Fruit fly (Drosophila melanogaster) whole organism, embryonic: ENCODE measurements around the gene CG31075.

Source experiments
- Atf6 ChIP-seq: fragments of 200-800 bp; sonication (Bioruptor generic); IDR thresholded peaks from 2 replicates; pipeline ENCODE4 v1.3.6; 2022; ENCODE audit warnings: missing biosample characterization, missing genetic modification characterization
- B-H2 ChIP-seq: fragments of 200-800 bp; sonication (Bioruptor generic); optimal IDR thresholded peaks from 2 replicates; lab custom pipeline; 2018; ENCODE audit warnings: missing biosample characterization, mild to moderate bottlenecking, missing genetic modification characterization
- CG13296 ChIP-seq: fragments of 200-800 bp; sonication (Bioruptor generic); optimal IDR thresholded peaks from 3 replicates; lab custom pipeline; 2018; ENCODE audit warnings: missing biosample characterization, mild to moderate bottlenecking, missing genetic modification characterization
- CG13894 ChIP-seq: fragments of 200-800 bp; sonication (Bioruptor generic); optimal IDR thresholded peaks from 3 replicates; lab custom pipeline; 2018; ENCODE audit warnings: missing biosample characterization, mild to moderate bottlenecking, missing genetic modification characterization, moderate library complexity
- CG16813 ChIP-seq: fragments of 200-800 bp; sonication (Bioruptor generic); IDR thresholded peaks from 3 replicates; pipeline ENCODE4 v1.3.6; 2022; ENCODE audit warnings: missing biosample characterization, missing genetic modification characterization; ENCODE audit not compliant: partially characterized antibody
- CG17385 ChIP-seq: fragments of 200-800 bp; sonication (Bioruptor generic); optimal IDR thresholded peaks from 3 replicates; lab custom pipeline; 2018; ENCODE audit warnings: missing biosample characterization, mild to moderate bottlenecking, missing genetic modification characterization
- CG17912 ChIP-seq: fragments of 200-800 bp; sonication (Bioruptor generic); optimal IDR thresholded peaks from 2 replicates; lab custom pipeline; 2018; ENCODE audit warnings: missing biosample characterization, mild to moderate bottlenecking, missing genetic modification characterization
- CG2199 ChIP-seq: fragments of 200-800 bp; sonication (Bioruptor generic); IDR thresholded peaks from 3 replicates; pipeline ENCODE4 v1.3.6; 2022; ENCODE audit warnings: missing biosample characterization, missing genetic modification characterization
- CG34376 ChIP-seq: fragments of 200-800 bp; sonication (Bioruptor generic); optimal IDR thresholded peaks from 2 replicates; lab custom pipeline; 2018; ENCODE audit warnings: missing biosample characterization, mild to moderate bottlenecking, missing genetic modification characterization
- CG34422 ChIP-seq: fragments of 200-800 bp; sonication (Bioruptor generic); IDR thresholded peaks from 3 replicates; pipeline ENCODE4 v1.3.6; 2022; ENCODE audit warnings: missing biosample characterization, missing genetic modification characterization
- CG4360 ChIP-seq: fragments of 200-800 bp; sonication (Bioruptor generic); IDR thresholded peaks from 2 replicates; pipeline ENCODE4 v1.3.6; 2022; ENCODE audit warnings: missing biosample characterization, missing genetic modification characterization
- CG7357 ChIP-seq: fragments of 200-800 bp; sonication (Bioruptor generic); IDR thresholded peaks from 3 replicates; pipeline ENCODE4 v1.3.6; 2022; ENCODE audit warnings: missing biosample characterization, missing genetic modification characterization
- CkIIα-i1 ChIP-seq: fragments of 200-800 bp; sonication (Bioruptor generic); IDR thresholded peaks from 2 replicates; pipeline ENCODE4 v1.3.6; 2022; ENCODE audit warnings: missing biosample characterization, missing genetic modification characterization
- Dip3 ChIP-seq: fragments of 200-800 bp; sonication (Bioruptor generic); optimal IDR thresholded peaks from 3 replicates; lab custom pipeline; 2016; ENCODE audit warnings: missing biosample characterization, missing genetic modification characterization
- Dll ChIP-seq: fragments of 200-800 bp; sonication (Bioruptor generic); IDR thresholded peaks from 4 replicates; pipeline ENCODE4 v1.3.6; 2022; ENCODE audit warnings: missing biosample characterization, missing genetic modification characterization; ENCODE audit not compliant: partially characterized antibody
- ERR ChIP-seq: fragments of 200-800 bp; sonication (Bioruptor generic); optimal IDR thresholded peaks from 2 replicates; lab custom pipeline; 2016; ENCODE audit warnings: missing biosample characterization, missing genetic modification characterization
- Eip74EF ChIP-seq, 2 experiments: fragments of 200-800 bp in 1 of 2; fragments of >200 bp in 1 of 2; sonication (Bioruptor generic) in 1 of 2; optimal IDR thresholded peaks; 2 replicates each; lab custom pipeline; 2017 to 2019; ENCODE audit warnings: missing biosample characterization in 2 of 2, missing genetic modification characterization in 2 of 2, mild to moderate bottlenecking in 1 of 2, moderate library complexity in 1 of 2
- Elba2 ChIP-seq: fragments of 200-800 bp; sonication (Bioruptor generic); optimal IDR thresholded peaks from 3 replicates; lab custom pipeline; 2016; ENCODE audit warnings: missing biosample characterization, missing genetic modification characterization
- Fer1 ChIP-seq: fragments of 200-800 bp; sonication (Bioruptor generic); optimal IDR thresholded peaks from 2 replicates; lab custom pipeline; 2017; ENCODE audit warnings: missing biosample characterization, mild to moderate bottlenecking, missing genetic modification characterization
- HmgZ ChIP-seq: fragments of 200-800 bp; sonication (Bioruptor generic); optimal IDR thresholded peaks from 2 replicates; lab custom pipeline; 2018; ENCODE audit warnings: missing biosample characterization, mild to moderate bottlenecking, missing genetic modification characterization
- Hmr ChIP-seq: fragments of 200-800 bp; sonication (Bioruptor generic); optimal IDR thresholded peaks from 3 replicates; lab custom pipeline; 2017; ENCODE audit warnings: mild to moderate bottlenecking, missing biosample characterization, missing genetic modification reagents, missing genetic modification characterization
- Hr78 ChIP-seq, 2 experiments: fragments of 200-800 bp in 1 of 2; fragments of >200 bp in 1 of 2; sonication (Bioruptor generic) in 1 of 2; optimal IDR thresholded peaks; 2 replicates each; lab custom pipeline; 2017 to 2019; ENCODE audit warnings: missing biosample characterization in 2 of 2, missing genetic modification characterization in 2 of 2, mild to moderate bottlenecking in 1 of 2, moderate library complexity in 1 of 2
- Lim3 ChIP-seq: fragments of 200-800 bp; sonication (Bioruptor generic); IDR thresholded peaks from 2 replicates; pipeline ENCODE4 v1.3.6; 2022; ENCODE audit warnings: missing biosample characterization, missing genetic modification characterization
- Med ChIP-seq: fragments of 200-800 bp; sonication (Bioruptor generic); peaks from one replicate; lab custom pipeline; 2016; ENCODE audit warnings: missing biosample characterization, missing genetic modification characterization, mild to moderate bottlenecking, inconsistent platforms, moderate library complexity
- NfI ChIP-seq: fragments of 200-800 bp; sonication (Bioruptor generic); optimal IDR thresholded peaks from 3 replicates; lab custom pipeline; 2018; ENCODE audit warnings: missing biosample characterization, mild to moderate bottlenecking, missing genetic modification characterization, moderate library complexity
- Opbp ChIP-seq: fragments of 200-800 bp; sonication (Bioruptor generic); IDR thresholded peaks from 3 replicates; pipeline ENCODE4 v1.3.6; 2022; ENCODE audit warnings: missing biosample characterization, missing genetic modification characterization; ENCODE audit not compliant: partially characterized antibody
- Six4 ChIP-seq: fragments of 200-800 bp; sonication (Bioruptor generic); optimal IDR thresholded peaks from 2 replicates; lab custom pipeline; 2016; ENCODE audit warnings: missing biosample characterization, missing genetic modification characterization
- Vsx1 ChIP-seq: fragments of 200-800 bp; sonication (Bioruptor generic); optimal IDR thresholded peaks from 2 replicates; lab custom pipeline; 2017; ENCODE audit warnings: missing biosample characterization, mild to moderate bottlenecking, missing genetic modification characterization, missing genetic modification reagents
- abd-A ChIP-seq: fragments of 200-800 bp; sonication (Bioruptor generic); optimal IDR thresholded peaks from 3 replicates; lab custom pipeline; 2019; ENCODE audit warnings: missing biosample characterization, mild to moderate bottlenecking, missing genetic modification characterization, moderate library complexity
- ac ChIP-seq: fragments of 200-800 bp; sonication (Bioruptor generic); optimal IDR thresholded peaks from 3 replicates; lab custom pipeline; 2017; ENCODE audit warnings: missing biosample characterization, mild to moderate bottlenecking, missing genetic modification characterization
- amos ChIP-seq: fragments of 200-800 bp; sonication (Bioruptor generic); IDR thresholded peaks from 2 replicates; pipeline ENCODE4 v1.3.6; 2022; ENCODE audit warnings: missing biosample characterization, missing genetic modification characterization; ENCODE audit not compliant: partially characterized antibody
- gro ChIP-seq: fragments of 200-800 bp; sonication (Bioruptor generic); optimal IDR thresholded peaks from 2 replicates; lab custom pipeline; 2016; ENCODE audit warnings: missing biosample characterization, missing genetic modification characterization
- lilli ChIP-seq: fragments of 200-800 bp; sonication (Bioruptor generic); optimal IDR thresholded peaks from 3 replicates; lab custom pipeline; 2016; ENCODE audit warnings: missing biosample characterization, missing genetic modification characterization
- mirr ChIP-seq: fragments of 200-800 bp; sonication (Bioruptor generic); optimal IDR thresholded peaks from 3 replicates; lab custom pipeline; 2018; ENCODE audit warnings: missing biosample characterization, mild to moderate bottlenecking, missing genetic modification characterization
- nerfin-1 ChIP-seq: fragments of 200-800 bp; sonication (Bioruptor generic); optimal IDR thresholded peaks from 3 replicates; lab custom pipeline; 2019; ENCODE audit warnings: missing biosample characterization, mild to moderate bottlenecking, missing genetic modification characterization, moderate library complexity
- pb ChIP-seq: fragments of 200-800 bp; sonication (Bioruptor generic); optimal IDR thresholded peaks from 3 replicates; lab custom pipeline; 2016; ENCODE audit warnings: missing biosample characterization, missing genetic modification characterization
- phol ChIP-seq: fragments of 200-800 bp; sonication (Bioruptor generic); optimal IDR thresholded peaks from 3 replicates; lab custom pipeline; 2018; ENCODE audit warnings: missing biosample characterization, mild to moderate bottlenecking, missing genetic modification characterization, moderate library complexity
- psq ChIP-seq: fragments of 200-800 bp; sonication (Bioruptor generic); optimal IDR thresholded peaks from 2 replicates; lab custom pipeline; 2017; ENCODE audit warnings: missing biosample characterization, missing genetic modification characterization
- row ChIP-seq: fragments of 200-800 bp; sonication (Bioruptor generic); IDR thresholded peaks from 3 replicates; pipeline ENCODE4 v1.3.6; 2022; ENCODE audit warnings: missing biosample characterization, missing genetic modification characterization
- sim ChIP-seq: fragments of 200-800 bp; sonication (Bioruptor generic); IDR thresholded peaks from 2 replicates; pipeline ENCODE4 v1.3.6; 2022; ENCODE audit warnings: missing biosample characterization, missing genetic modification characterization
- slbo ChIP-seq: fragments of 200-800 bp; sonication (Bioruptor generic); IDR thresholded peaks from 2 replicates; pipeline ENCODE4 v1.3.6; 2022; ENCODE audit warnings: missing biosample characterization, missing genetic modification characterization
- so ChIP-seq: fragments of 200-800 bp; sonication (Bioruptor generic); IDR thresholded peaks from 3 replicates; pipeline ENCODE4 v1.3.6; 2022; ENCODE audit warnings: missing biosample characterization, missing genetic modification characterization
- sob ChIP-seq: fragments of 200-800 bp; sonication (Bioruptor generic); IDR thresholded peaks from 2 replicates; pipeline ENCODE4 v1.3.6; 2022; ENCODE audit warnings: missing biosample characterization, missing genetic modification characterization
- ssp ChIP-seq: fragments of 200-800 bp; sonication (Bioruptor generic); IDR thresholded peaks from 2 replicates; pipeline ENCODE4 v1.3.6; 2022; ENCODE audit warnings: missing biosample characterization, missing genetic modification characterization
- sug ChIP-seq: fragments of 200-800 bp; optimal IDR thresholded peaks from 2 replicates; lab custom pipeline; 2019; ENCODE audit warnings: missing biosample characterization, mild to moderate bottlenecking, missing genetic modification characterization, moderate library complexity
- trem ChIP-seq: fragments of 200-800 bp; optimal IDR thresholded peaks from 3 replicates; lab custom pipeline; 2019; ENCODE audit warnings: missing biosample characterization, mild to moderate bottlenecking, missing genetic modification characterization, moderate library complexity
- unc-4 ChIP-seq: fragments of 200-800 bp; sonication (Bioruptor generic); IDR thresholded peaks from 2 replicates; pipeline ENCODE4 v1.3.6; 2022; ENCODE audit warnings: missing biosample characterization, missing genetic modification characterization; ENCODE audit not compliant: partially characterized antibody
- vvl ChIP-seq: fragments of 200-800 bp; sonication (Bioruptor generic); IDR thresholded peaks from 2 replicates; pipeline ENCODE4 v1.3.6; 2022; ENCODE audit warnings: missing biosample characterization, missing genetic modification characterization
- zen2 ChIP-seq: fragments of 200-800 bp; sonication (Bioruptor generic); IDR thresholded peaks from 3 replicates; pipeline ENCODE4 v1.3.6; 2022; ENCODE audit warnings: missing biosample characterization, missing genetic modification characterization; ENCODE audit not compliant: partially characterized antibody
- zfh1 ChIP-seq: fragments of 200-800 bp; sonication (Bioruptor generic); IDR thresholded peaks from 3 replicates; pipeline ENCODE4 v1.3.6; 2022; ENCODE audit warnings: missing biosample characterization, missing genetic modification characterization

CG31075 gene

DNA sequence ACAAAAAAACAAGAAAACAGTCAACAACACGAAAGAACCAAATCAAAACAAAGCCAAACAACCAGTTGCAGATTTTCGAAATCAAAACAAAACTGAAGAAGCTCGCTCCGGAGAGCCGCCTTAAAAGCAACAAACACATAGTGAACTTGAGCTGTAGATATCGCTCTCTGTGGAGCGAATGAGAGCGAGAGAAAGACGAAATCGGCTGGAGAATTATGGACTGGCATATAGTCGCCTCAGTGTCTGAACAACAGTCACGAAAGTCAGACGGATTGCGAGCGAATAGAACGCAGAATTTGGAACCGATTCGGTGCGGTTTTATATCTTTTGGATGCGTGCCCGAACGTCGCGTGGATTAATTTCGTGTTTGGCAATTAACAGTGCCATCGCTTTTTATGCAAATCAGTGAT is 8.0 kb downstream of the CG31075 start (continued):
- TF ChIP-seq sob (peak; percentile 32; the same call in 1 of the 2 replicates), ERR (peak; percentile 15), CG13296 (GFP tag; lab: Kevin White, UChicago) (peak; percentile 20), Med (GFP tag; lab: Kevin White, UChicago) (peak; percentile 83), CG17912 (GFP tag; lab: Kevin White, UChicago) (no peak), Vsx1 (GFP tag; lab: Kevin White, UChicago) (peak; percentile 28), phol (tag; lab: Kevin White, UChicago) (no peak), row (GFP tag; lab: Robert Waterston, UW) (peak; percentile 26; the same call in 1 of the 3 replicates), CG17385 (GFP tag; lab: Kevin White, UChicago) (peak; percentile 24), Hr78 (GFP tag; optimal IDR thresholded peaks at IDR 0.05; lab: Kevin White, UChicago) (peak in 1 of 2 experiments; percentile 43), CG13894 (peak; percentile 60), so (GFP tag; lab: Robert Waterston, UW) (peak; percentile 71; the same call in 1 of the 3 replicates), CG16813 (no peak), CkIIα-i1 (GFP tag; lab: Robert Waterston, UW) (no peak), unc-4 (GFP tag; lab: Robert Waterston, UW) (peak; percentile 52), HmgZ (tag; lab: Kevin White, UChicago) (peak; percentile 1), CG7357 (GFP tag; lab: Robert Waterston, UW) (no peak), zfh1 (no peak), trem (tag; lab: Kevin White, UChicago) (no peak), CG34422 (GFP tag; lab: Robert Waterston, UW) (peak; percentile 47; the same call in 1 of the 3 replicates), CG4360 (GFP tag; lab: Robert Waterston, UW) (peak; percentile 89), Six4 (GFP tag; lab: Kevin White, UChicago) (no peak), vvl (GFP tag; lab: Robert Waterston, UW) (peak; percentile 84), Lim3 (no peak), nerfin-1 (tag; lab: Kevin White, UChicago) (no peak), zen2 (peak; percentile 37; the same call in 2 of the 3 replicates), Hmr (GFP tag; lab: Kevin White, UChicago) (peak; percentile 15), Opbp (GFP tag; lab: Robert Waterston, UW) (peak; percentile 16; the same call in 1 of the 3 replicates), NfI (GFP tag; lab: Kevin White, UChicago) (no peak), mirr (GFP tag; lab: Kevin White, UChicago) (peak; percentile 47), Eip74EF (GFP tag; optimal IDR thresholded peaks at IDR 0.05; lab: Kevin White, UChicago) (peak in 1 of 2 experiments; percentile 33), sim (GFP tag; lab: Robert Waterston, UW) (no peak), CG34376 (GFP tag; lab: Kevin White, UChicago) (peak; percentile 66), pb (GFP tag; lab: Kevin White, UChicago) (peak; percentile 19), slbo (GFP tag; lab: Robert Waterston, UW) (peak; percentile 35), B-H2 (GFP tag; lab: Kevin White, UChicago) (peak; percentile 30), ac (GFP tag; lab: Kevin White, UChicago) (no peak), Dip3 (GFP tag; lab: Kevin White, UChicago) (no peak), sug (tag; lab: Kevin White, UChicago) (peak; percentile 54), lilli (no peak), gro (peak; percentile 34), Dll (GFP tag; lab: Robert Waterston, UW) (0 out of 4 replicates have a peak, but pooled peaks have one; percentile 15), CG2199 (GFP tag; lab: Robert Waterston, UW) (0 out of 3 replicates have a peak, but pooled peaks have one; percentile 52), Elba2 (GFP tag; lab: Kevin White, UChicago) (no peak), Atf6 (GFP tag; lab: Robert Waterston, UW) (peak; percentile 48), ssp (GFP tag; lab: Robert Waterston, UW) (no peak), amos (GFP tag; lab: Robert Waterston, UW) (peak; percentile 48; the same call in 1 of the 2 replicates), psq (GFP tag; lab: Kevin White, UChicago) (peak; percentile 29), Fer1 (GFP tag; lab: Kevin White, UChicago) (peak; percentile 37), abd-A (tag; lab: Kevin White, UChicago) (peak; percentile 57)
